Worm (Caenorhabditis elegans): ENCODE results near the gene lpr-5.

lpr-5 gene

ce11 chrX:11038221-11038620 is 23.7 kb upstream of the lpr-5 start:
- TF ChIP-seq hmg-11 (tag; optimal IDR thresholded peaks at IDR 0.05) (no peak), lsy-12 (tag; optimal IDR thresholded peaks at IDR 0.05) (no peak), pqm-1 (tag; optimal IDR thresholded peaks at IDR 0.05) (no peak), nhr-77 (tag; optimal IDR thresholded peaks at IDR 0.05) (no peak), fkh-2 (tag; optimal IDR thresholded peaks at IDR 0.05) (no peak), snpc-4 (tag; optimal IDR thresholded peaks at IDR 0.05) (no peak), ama-1 (optimal IDR thresholded peaks at IDR 0.05) (no peak), egl-27 (tag; optimal IDR thresholded peaks at IDR 0.05) (no peak), unc-62 (GFP tag; optimal IDR thresholded peaks at IDR 0.05) (no peak)

- no peak for TF ChIP-seq unc-62 (GFP tag; optimal IDR thresholded peaks at IDR 0.05)
- TF ChIP-seq ceh-28 (tag; optimal IDR thresholded peaks at IDR 0.05), result no peak
- TF ChIP-seq R02D3.7 (tag; optimal IDR thresholded peaks at IDR 0.05), result no peak
- no peak for TF ChIP-seq fos-1 (tag; optimal IDR thresholded peaks at IDR 0.05)
- TF ChIP-seq lin-39 (tag; optimal IDR thresholded peaks at IDR 0.05), result no peak
- no peak for TF ChIP-seq elt-3 (tag; optimal IDR thresholded peaks at IDR 0.05)
- TF ChIP-seq jun-1 (tag; optimal IDR thresholded peaks at IDR 0.05), result no peak
- TF ChIP-seq ztf-11 (tag; optimal IDR thresholded peaks at IDR 0.05), result no peak
- TF ChIP-seq nhr-237 (tag; optimal IDR thresholded peaks at IDR 0.05), result no peak
- TF ChIP-seq pha-4 (tag; optimal IDR thresholded peaks at IDR 0.05), result no peak
- TF ChIP-seq ZK546.5 (tag; optimal IDR thresholded peaks at IDR 0.05), result no peak
- no peak for TF ChIP-seq nhr-76 (tag; optimal IDR thresholded peaks at IDR 0.05)
- TF ChIP-seq hmg-11 (tag; optimal IDR thresholded peaks at IDR 0.05), result no peak
- TF ChIP-seq aly-2 (tag; optimal IDR thresholded peaks at IDR 0.05), result no peak
- TF ChIP-seq tbx-2 (tag; optimal IDR thresholded peaks at IDR 0.05), result no peak
- no peak for TF ChIP-seq unc-39 (tag; optimal IDR thresholded peaks at IDR 0.05)
Measured at ce11 chrX:11042777-11043176, 19.1 kb upstream of the lpr-5 start, which contains the start of gene C09F12.3. Gene C09F12.3 (minus strand): TSS chrX:11042877.

- TF ChIP-seq nhr-23 (tag; optimal IDR thresholded peaks at IDR 0.05) (no peak), nhr-25 (tag; optimal IDR thresholded peaks at IDR 0.05) (no peak), nhr-67 (tag; optimal IDR thresholded peaks at IDR 0.05) (no peak), pha-4 (tag; optimal IDR thresholded peaks at IDR 0.05) (peak; percentile 60), pqm-1 (tag; optimal IDR thresholded peaks at IDR 0.05) (peak; percentile 87), zag-1 (tag; optimal IDR thresholded peaks at IDR 0.05) (no peak), nhr-76 (tag; optimal IDR thresholded peaks at IDR 0.05) (no peak), nfya-1 (tag; optimal IDR thresholded peaks at IDR 0.05; ENCODE audit: insufficient read depth) (no peak), elt-2 (tag; optimal IDR thresholded peaks at IDR 0.05) (peak; percentile 99), fos-1 (tag; optimal IDR thresholded peaks at IDR 0.05) (peak; percentile 70), ZK546.5 (tag; optimal IDR thresholded peaks at IDR 0.05) (no peak), jun-1 (tag; optimal IDR thresholded peaks at IDR 0.05) (peak; percentile 88), tbx-2 (tag; optimal IDR thresholded peaks at IDR 0.05) (no peak)
Measured at ce11 chrX:11047183-11047582, 14.7 kb upstream of the lpr-5 start, which contains the start of gene clc-1. Gene clc-1 (plus strand): TSS chrX:11047446.

ce11 chrX:11050335-11050734 is 11.6 kb upstream of the lpr-5 start:
- TF ChIP-seq lin-15B (tag; optimal IDR thresholded peaks at IDR 0.05) (no peak), ztf-11 (tag; optimal IDR thresholded peaks at IDR 0.05) (no peak), jun-1 (tag; optimal IDR thresholded peaks at IDR 0.05) (no peak), mml-1 (tag; optimal IDR thresholded peaks at IDR 0.05) (no peak), lsy-12 (tag; optimal IDR thresholded peaks at IDR 0.05) (no peak), elt-3 (tag; optimal IDR thresholded peaks at IDR 0.05) (no peak), nhr-43 (tag; optimal IDR thresholded peaks at IDR 0.05; ENCODE audit: poor library complexity, severe bottlenecking) (no peak), ceh-9 (tag; optimal IDR thresholded peaks at IDR 0.05) (no peak), daf-12 (tag; optimal IDR thresholded peaks at IDR 0.05) (no peak), ama-1 (optimal IDR thresholded peaks at IDR 0.05) (no peak), nhr-12 (tag; optimal IDR thresholded peaks at IDR 0.05) (no peak), pha-4 (tag; optimal IDR thresholded peaks at IDR 0.05) (no peak), hmg-11 (tag; optimal IDR thresholded peaks at IDR 0.05) (no peak), nhr-23 (tag; optimal IDR thresholded peaks at IDR 0.05) (no peak)

- TF ChIP-seq fkh-10 (GFP tag; optimal IDR thresholded peaks at IDR 0.05), result no peak
- TF ChIP-seq unc-39 (tag; optimal IDR thresholded peaks at IDR 0.05), result no peak
- TF ChIP-seq zag-1 (tag; optimal IDR thresholded peaks at IDR 0.05), result no peak
- TF ChIP-seq nhr-23 (tag; optimal IDR thresholded peaks at IDR 0.05), result no peak
Measured at ce11 chrX:11053615-11054014, 8.3 kb upstream of the lpr-5 start, which contains the start of gene C09F12.2. Gene C09F12.2 (plus strand): TSS chrX:11053915.
